Worm (Caenorhabditis elegans): ENCODE data around the gene srw-17.

ce11 chrV:15293865-15294264 lies 17.1 kb upstream of the srw-17 start, which contains the start of gene str-96:
- no peak for TF ChIP-seq W03F9.2 (tag; optimal IDR thresholded peaks at IDR 0.05)
- no peak for TF ChIP-seq dao-5 (tag; optimal IDR thresholded peaks at IDR 0.05)
- no peak for TF ChIP-seq him-1 (tag; optimal IDR thresholded peaks at IDR 0.05)

Measured in whole organism, L4/young adult.